Fruit fly (Drosophila melanogaster) whole organism, embryonic: ENCODE measurements around the gene CG33269.
A peak's percentile ranks its signal among the peaks of the same experiment; 100 is the strongest.

ENCODE experiments used
- CG13287 ChIP-seq: fragments of 200-800 bp; sonication (Bioruptor generic); IDR thresholded peaks from 2 replicates; pipeline ENCODE4 v1.3.6; 2022; ENCODE audit warnings: missing biosample characterization, missing genetic modification characterization; ENCODE audit not compliant: partially characterized antibody
- CG13894 ChIP-seq: fragments of 200-800 bp; sonication (Bioruptor generic); optimal IDR thresholded peaks from 3 replicates; lab custom pipeline; 2018; ENCODE audit warnings: missing biosample characterization, mild to moderate bottlenecking, missing genetic modification characterization, moderate library complexity
- CG15479 ChIP-seq: fragments of 200-800 bp; sonication (Bioruptor generic); optimal IDR thresholded peaks from 3 replicates; lab custom pipeline; 2019; ENCODE audit warnings: missing biosample characterization, mild to moderate bottlenecking, missing genetic modification characterization, moderate library complexity
- CG18262 ChIP-seq: fragments of 200-800 bp; optimal IDR thresholded peaks from 3 replicates; lab custom pipeline; 2019; ENCODE audit warnings: missing biosample characterization, mild to moderate bottlenecking, missing genetic modification characterization, moderate library complexity
- Sin3A ChIP-seq: fragments of >200 bp; optimal IDR thresholded peaks from 2 replicates; lab custom pipeline; 2018
- yki ChIP-seq: fragments of >200 bp; optimal IDR thresholded peaks from 3 replicates; lab custom pipeline; 2018

dm6 chr3L:11555662-11556460 lies 26.1 kb downstream of the CG33269 start:
- TF ChIP-seq Sin3A, result no peak
- no peak for TF ChIP-seq CG15479 (GFP tag; lab: Kevin White, UChicago)
- peak; percentile 26; the same call in 1 of the 2 replicates for TF ChIP-seq CG13287 (GFP tag; lab: Robert Waterston, UW)
- no peak for TF ChIP-seq yki
- peak; percentile 59 for TF ChIP-seq CG13894 (tag; lab: Kevin White, UChicago)
- peak; percentile 89 for TF ChIP-seq CG18262 (tag; lab: Kevin White, UChicago)
